Fruit fly (Drosophila melanogaster) whole organism, wandering third instar larva: ENCODE results near the gene Ndae1.

Experiments used
- Abd-B ChIP-seq: fragments of >200 bp; optimal IDR thresholded peaks from 2 replicates; lab custom pipeline; 2017; ENCODE audit warnings: missing biosample characterization, missing genetic modification characterization
- pan ChIP-seq: fragments of >200 bp; optimal IDR thresholded peaks from 2 replicates; lab custom pipeline; 2017
- usp ChIP-seq: fragments of >200 bp; optimal IDR thresholded peaks from 2 replicates; lab custom pipeline; 2017; ENCODE audit warnings: missing biosample characterization, missing genetic modification characterization

- no peak for TF ChIP-seq Abd-B (GFP tag; lab: Kevin White, UChicago)
- TF ChIP-seq pan (lab: Kevin White, UChicago): no peak
- no peak for TF ChIP-seq usp (GFP tag; lab: Kevin White, UChicago)
Measured at dm6 chr2L:7281430-7281829, 32.3 kb upstream of the Ndae1 start.
